Fruit fly (Drosophila melanogaster): ENCODE measurements around the gene pkm.

The pkm gene

DNA sequence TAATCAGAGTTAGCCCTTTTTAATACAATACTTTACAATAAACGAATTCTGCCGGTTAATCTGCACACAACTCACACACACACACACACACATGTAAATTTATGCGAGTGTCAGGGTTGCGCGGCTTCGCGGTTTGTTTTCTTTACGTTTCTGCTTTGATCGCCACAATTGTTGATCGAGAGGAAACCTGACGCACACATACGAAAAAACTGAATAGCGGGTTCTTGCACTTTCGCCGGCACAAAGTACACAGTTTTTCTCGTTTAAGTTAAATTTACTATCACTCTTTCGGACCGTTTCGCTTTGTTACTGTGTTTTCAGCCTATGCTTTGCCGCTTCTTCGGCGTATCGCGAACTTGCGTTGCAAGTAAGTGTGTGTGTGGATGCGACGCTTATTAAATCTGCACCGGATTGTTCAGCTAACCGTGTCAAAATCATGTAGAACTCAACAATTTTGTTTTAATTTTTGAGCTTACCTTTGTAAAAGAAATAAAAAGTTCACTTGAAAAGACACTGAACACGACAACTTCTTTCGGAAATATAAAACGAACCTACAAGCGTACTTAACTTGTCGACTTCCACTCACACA is 27.2 kb upstream of the pkm start:
- TF ChIP-seq MESR4 (GFP tag; optimal IDR thresholded peaks at IDR 0.05), result peak; percentile 11
- no peak for TF ChIP-seq Ets65A (GFP tag)
- TF ChIP-seq CG13424 (tag; optimal IDR thresholded peaks at IDR 0.05), result no peak
- TF ChIP-seq luna (GFP tag; optimal IDR thresholded peaks at IDR 0.05), result no peak
- no peak for TF ChIP-seq CG8944 (GFP tag; optimal IDR thresholded peaks at IDR 0.05)
- no peak for TF ChIP-seq en (GFP tag; optimal IDR thresholded peaks at IDR 0.05)
- no peak for TF ChIP-seq prd (optimal IDR thresholded peaks at IDR 0.05)
- no peak for TF ChIP-seq prd (GFP tag; IDR thresholded peaks at IDR 0.05)
- TF ChIP-seq trh (GFP tag; optimal IDR thresholded peaks at IDR 0.05), result no peak
- no peak for TF ChIP-seq CG18011 (GFP tag; optimal IDR thresholded peaks at IDR 0.05)
- TF ChIP-seq peb (GFP tag; IDR thresholded peaks at IDR 0.05), result no peak
- no peak for TF ChIP-seq pfk (GFP tag; optimal IDR thresholded peaks at IDR 0.05)
- TF ChIP-seq CG12942 (GFP tag; optimal IDR thresholded peaks at IDR 0.05), result no peak
- TF ChIP-seq Nf-YA (GFP tag; IDR thresholded peaks at IDR 0.05), result no peak
- TF ChIP-seq CG4854 (GFP tag; optimal IDR thresholded peaks at IDR 0.05), result no peak
- TF ChIP-seq CG4424 (GFP tag; optimal IDR thresholded peaks at IDR 0.05), result no peak
- TF ChIP-seq sens (GFP tag), result peak; percentile 7
- no peak for TF ChIP-seq CG4707 (GFP tag; optimal IDR thresholded peaks at IDR 0.05)
- no peak for TF ChIP-seq HmgZ (tag; optimal IDR thresholded peaks at IDR 0.05)
- peak; percentile 62 for TF ChIP-seq nom (GFP tag; optimal IDR thresholded peaks at IDR 0.05)
- no peak for TF ChIP-seq CG6254 (GFP tag; optimal IDR thresholded peaks at IDR 0.05)
- TF ChIP-seq cwo (GFP tag; optimal IDR thresholded peaks at IDR 0.05), result no peak
- peak; percentile 80 for TF ChIP-seq cg (GFP tag; optimal IDR thresholded peaks at IDR 0.05)
- TF ChIP-seq fd64A (GFP tag; optimal IDR thresholded peaks at IDR 0.05), result no peak
- TF ChIP-seq CG31365 (tag; optimal IDR thresholded peaks at IDR 0.05), result no peak
- no peak for TF ChIP-seq pan (optimal IDR thresholded peaks at IDR 0.05)
- TF ChIP-seq pan (GFP tag; optimal IDR thresholded peaks at IDR 0.05 in 1 of 2, IDR thresholded peaks at IDR 0.05 in 1 of 2), result no peak
- TF ChIP-seq pros (GFP tag; optimal IDR thresholded peaks at IDR 0.05), result no peak
- peak; percentile 32 for TF ChIP-seq ftz-f1 (GFP tag; optimal IDR thresholded peaks at IDR 0.05)
- TF ChIP-seq CG8290 (GFP tag; optimal IDR thresholded peaks at IDR 0.05), result no peak
- no peak for TF ChIP-seq CG8290 (tag; optimal IDR thresholded peaks at IDR 0.05)
- no peak for TF ChIP-seq abd-A (tag; optimal IDR thresholded peaks at IDR 0.05)
- no peak for TF ChIP-seq Rfx (GFP tag; IDR thresholded peaks at IDR 0.05)
- no peak for TF ChIP-seq CG11723 (GFP tag; optimal IDR thresholded peaks at IDR 0.05)
- no peak for TF ChIP-seq C15 (GFP tag; IDR thresholded peaks at IDR 0.05)
- no peak for TF ChIP-seq Max (GFP tag; optimal IDR thresholded peaks at IDR 0.05)
- no peak for TF ChIP-seq Antp (GFP tag; optimal IDR thresholded peaks at IDR 0.05)
- TF ChIP-seq Atf6 (GFP tag; IDR thresholded peaks at IDR 0.05), result no peak
- peak; percentile 70 for TF ChIP-seq Med (GFP tag)
- no peak for TF ChIP-seq CG16815 (GFP tag; optimal IDR thresholded peaks at IDR 0.05)
- no peak for TF ChIP-seq CG14050 (GFP tag; IDR thresholded peaks at IDR 0.05)
- no peak for TF ChIP-seq insv (GFP tag; optimal IDR thresholded peaks at IDR 0.05)
- TF ChIP-seq Dref (GFP tag; IDR thresholded peaks at IDR 0.05), result no peak
- no peak for TF ChIP-seq CG9727 (GFP tag; optimal IDR thresholded peaks at IDR 0.05)
- TF ChIP-seq CoRest (tag; optimal IDR thresholded peaks at IDR 0.05), result no peak
- TF ChIP-seq tgo (GFP tag; IDR thresholded peaks at IDR 0.05), result no peak
- TF ChIP-seq sna (GFP tag; IDR thresholded peaks at IDR 0.05; ENCODE audit: partially characterized antibody), result 0 out of 2 replicates have a peak, but pooled peaks have one; percentile 6
- no peak for TF ChIP-seq CG18619 (GFP tag; optimal IDR thresholded peaks at IDR 0.05)
- no peak for TF ChIP-seq CG1602 (GFP tag; optimal IDR thresholded peaks at IDR 0.05)
- no peak for TF ChIP-seq dpn (GFP tag; optimal IDR thresholded peaks at IDR 0.05)
- no peak for TF ChIP-seq CG2120 (GFP tag; optimal IDR thresholded peaks at IDR 0.05)
- TF ChIP-seq dmrt99B (tag; optimal IDR thresholded peaks at IDR 0.05), result no peak
